Fruit fly (Drosophila melanogaster): Measurements from ENCODE around the gene CG14711.

CG14711 gene

DNA sequence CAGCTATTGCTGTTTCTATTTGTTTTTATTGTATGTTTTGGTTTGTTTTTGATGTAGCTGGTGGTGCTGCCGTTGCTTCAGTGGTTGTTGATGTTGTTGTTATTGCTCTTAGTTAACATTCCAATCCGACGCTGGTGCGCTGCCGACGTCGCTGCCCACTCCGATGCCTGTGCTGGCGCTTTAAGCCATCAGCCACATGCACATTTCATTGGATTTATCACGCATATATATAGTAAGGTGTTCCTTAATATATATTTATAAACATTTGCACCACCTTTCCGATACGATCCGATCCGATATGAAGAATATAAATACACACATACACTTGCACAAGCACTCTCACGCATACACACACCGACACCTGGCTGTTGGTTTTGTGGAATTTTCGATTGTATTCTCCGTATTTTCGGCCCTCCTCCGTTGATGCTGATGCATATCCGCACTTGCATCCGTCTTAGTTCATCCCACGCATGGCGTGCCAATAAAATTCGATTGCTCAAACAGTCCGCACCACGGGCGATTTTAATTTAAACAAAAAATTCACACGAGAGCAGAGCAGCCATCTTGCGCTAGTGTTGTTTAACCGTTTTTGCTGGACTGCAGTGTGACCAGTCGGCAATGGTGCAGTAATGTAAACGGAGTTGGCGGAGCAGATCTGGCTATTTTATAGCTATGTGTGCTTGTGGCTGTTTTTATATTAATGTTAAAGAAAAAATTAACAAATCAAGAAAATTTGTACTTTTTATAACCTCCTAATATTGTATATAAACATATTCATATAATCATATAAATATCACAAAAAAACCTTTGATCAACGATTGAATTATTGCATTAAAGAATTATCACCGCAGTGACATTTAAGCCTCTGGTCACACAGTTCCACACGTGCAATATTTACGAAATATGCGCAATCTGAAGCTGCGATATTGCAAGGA is 27.2 kb downstream of the CG14711 start, which contains the start of the genes Csk and Elp1 (continued):
- peak; percentile 68 for TF ChIP-seq trem (tag; optimal IDR thresholded peaks at IDR 0.05)
- TF ChIP-seq CG17361 (GFP tag; IDR thresholded peaks at IDR 0.05), result peak; percentile 76
- TF ChIP-seq mirr (GFP tag; optimal IDR thresholded peaks at IDR 0.05), result peak; percentile 27
- no peak for TF ChIP-seq D19B (GFP tag; optimal IDR thresholded peaks at IDR 0.05)
- TF ChIP-seq maf-S (GFP tag; optimal IDR thresholded peaks at IDR 0.05), result no peak
- peak; percentile 12 for TF ChIP-seq lbe (GFP tag; optimal IDR thresholded peaks at IDR 0.05)
- TF ChIP-seq CG7556 (GFP tag; optimal IDR thresholded peaks at IDR 0.05), result peak; percentile 41
- no peak for TF ChIP-seq CG2199 (GFP tag; IDR thresholded peaks at IDR 0.05)
- TF ChIP-seq CG1602 (GFP tag; optimal IDR thresholded peaks at IDR 0.05), result peak; percentile 51
- peak; percentile 41 for TF ChIP-seq HLH54F (GFP tag; optimal IDR thresholded peaks at IDR 0.05)
- TF ChIP-seq CG12391 (tag; optimal IDR thresholded peaks at IDR 0.05), result peak; percentile 72
- TF ChIP-seq chif (GFP tag; optimal IDR thresholded peaks at IDR 0.05), result no peak
- TF ChIP-seq ac (GFP tag; optimal IDR thresholded peaks at IDR 0.05), result no peak
- TF ChIP-seq ken (GFP tag; IDR thresholded peaks at IDR 0.05), result peak; percentile 58; the same call in 1 of the 3 replicates
- peak; percentile 50 for TF ChIP-seq ind (GFP tag; optimal IDR thresholded peaks at IDR 0.05)
- TF ChIP-seq Fer3 (tag; optimal IDR thresholded peaks at IDR 0.05), result peak; percentile 59
- no peak for TF ChIP-seq CrebB (tag; optimal IDR thresholded peaks at IDR 0.05)
- TF ChIP-seq yki (optimal IDR thresholded peaks at IDR 0.05), result no peak
- no peak for TF ChIP-seq Gsc (GFP tag; IDR thresholded peaks at IDR 0.05)
- TF ChIP-seq danr (GFP tag; IDR thresholded peaks at IDR 0.05), result no peak
- TF ChIP-seq ewg (GFP tag; optimal IDR thresholded peaks at IDR 0.05), result peak; percentile 73
- no peak for TF ChIP-seq CG34224 (GFP tag; IDR thresholded peaks at IDR 0.05; ENCODE audit: partially characterized antibody)
- TF ChIP-seq YL-1 (GFP tag; optimal IDR thresholded peaks at IDR 0.05), result peak; percentile 74
- TF ChIP-seq CG2116 (GFP tag; optimal IDR thresholded peaks at IDR 0.05), result peak; percentile 71
- peak; percentile 45; the same call in 2 of the 3 replicates for TF ChIP-seq Aef1 (GFP tag; IDR thresholded peaks at IDR 0.05)
- TF ChIP-seq chn (GFP tag; optimal IDR thresholded peaks at IDR 0.05), result peak; percentile 5
- 0 out of 2 replicates have a peak, but pooled peaks have one; percentile 39 for TF ChIP-seq CG7372 (GFP tag; IDR thresholded peaks at IDR 0.05)
- TF ChIP-seq CG16813 (GFP tag; IDR thresholded peaks at IDR 0.05; ENCODE audit: partially characterized antibody), result no peak
- TF ChIP-seq CTCF (GFP tag; optimal IDR thresholded peaks at IDR 0.05), result no peak
- TF ChIP-seq ATbp (GFP tag; optimal IDR thresholded peaks at IDR 0.05), result no peak
- TF ChIP-seq Taf1 (GFP tag; IDR thresholded peaks at IDR 0.05), result no peak
- TF ChIP-seq Fer2 (tag; optimal IDR thresholded peaks at IDR 0.05), result peak; percentile 33
- TF ChIP-seq esg (GFP tag; conservative IDR thresholded peaks at IDR 0.05), result no peak
- TF ChIP-seq Xrp1 (GFP tag; IDR thresholded peaks at IDR 0.05), result peak; percentile 56; the same call in 1 of the 2 replicates
- 0 out of 3 replicates have a peak, but pooled peaks have one; percentile 31 for TF ChIP-seq CG7357 (GFP tag; IDR thresholded peaks at IDR 0.05)
- peak; percentile 67; the same call in 1 of the 3 replicates for TF ChIP-seq Dbx (GFP tag; IDR thresholded peaks at IDR 0.05)
- TF ChIP-seq CG42726 (GFP tag; IDR thresholded peaks at IDR 0.05; ENCODE audit: partially characterized antibody), result no peak
- peak; percentile 59 for TF ChIP-seq Sox100B (GFP tag; optimal IDR thresholded peaks at IDR 0.05)
- TF ChIP-seq CG7839 (tag; optimal IDR thresholded peaks at IDR 0.05), result peak; percentile 64
- no peak for TF ChIP-seq salm (tag; optimal IDR thresholded peaks at IDR 0.05)
- 0 out of 3 replicates have a peak, but pooled peaks have one; percentile 54 for TF ChIP-seq CG11456 (GFP tag; IDR thresholded peaks at IDR 0.05)
- no peak for TF ChIP-seq Usf (GFP tag; optimal IDR thresholded peaks at IDR 0.05)
- no peak for TF ChIP-seq CG2129 (GFP tag; IDR thresholded peaks at IDR 0.05; ENCODE audit: partially characterized antibody)
- TF ChIP-seq corto (GFP tag; optimal IDR thresholded peaks at IDR 0.05), result no peak
- peak; percentile 62 for TF ChIP-seq CG8924 (tag; optimal IDR thresholded peaks at IDR 0.05)
- peak; percentile 51 for TF ChIP-seq CG18262 (tag; optimal IDR thresholded peaks at IDR 0.05)
- peak; percentile 100 for TF ChIP-seq phol (tag; optimal IDR thresholded peaks at IDR 0.05)
- peak; percentile 55 for TF ChIP-seq BEAF-32 (GFP tag; optimal IDR thresholded peaks at IDR 0.05)
- TF ChIP-seq ci (GFP tag; IDR thresholded peaks at IDR 0.05), result 0 out of 3 replicates have a peak, but pooled peaks have one; percentile 32

All from whole organism, embryonic.